Worm (Caenorhabditis elegans): ENCODE measurements around the gene snpc-1.1.
A peak's percentile ranks its signal among the peaks of the same experiment; 100 is the strongest.

snpc-1.1 gene

DNA sequence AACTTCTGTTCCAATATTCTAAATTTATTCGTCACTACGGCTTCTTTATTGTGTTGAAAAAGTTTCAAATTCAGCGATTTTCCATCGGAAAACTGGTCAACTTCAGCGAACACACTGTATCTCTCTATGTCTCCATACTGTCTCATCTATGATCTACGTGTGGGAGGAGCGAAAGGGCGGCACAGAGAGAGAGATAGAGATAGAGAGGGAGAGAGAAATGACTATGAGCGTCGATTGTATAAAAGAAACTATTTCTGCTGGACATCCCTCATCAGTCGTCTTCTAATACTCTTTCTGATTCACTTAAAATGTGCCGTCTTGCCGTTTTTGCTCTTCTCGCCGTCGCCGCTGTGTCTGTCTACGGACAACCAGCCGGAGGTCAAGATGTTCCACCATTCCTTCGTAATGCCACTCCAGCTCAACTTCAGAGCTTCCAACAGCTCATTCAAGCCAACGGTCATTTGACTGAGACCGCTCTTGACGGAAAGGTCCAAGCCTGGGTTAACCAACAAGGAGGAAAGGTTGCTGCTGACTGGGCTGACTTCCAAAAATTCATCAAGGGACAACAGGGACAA, 9.3 kb upstream of the snpc-1.1 start, which contains the start of gene srlf-1 (continued):
- TF ChIP-seq nhr-47 (tag; optimal IDR thresholded peaks at IDR 0.05) (peak; percentile 41), egl-27 (tag; optimal IDR thresholded peaks at IDR 0.05) (no peak), grh-1 (GFP tag; IDR thresholded peaks at IDR 0.05) (peak; percentile 48), dsc-1 (tag; optimal IDR thresholded peaks at IDR 0.05) (no peak), fkh-10 (GFP tag; optimal IDR thresholded peaks at IDR 0.05) (no peak), ztf-11 (tag; optimal IDR thresholded peaks at IDR 0.05) (no peak), C16A3.4 (tag; optimal IDR thresholded peaks at IDR 0.05) (no peak), unc-30 (tag; optimal IDR thresholded peaks at IDR 0.05) (no peak), mdl-1 (tag; optimal IDR thresholded peaks at IDR 0.05) (no peak), fos-1 (tag; optimal IDR thresholded peaks at IDR 0.05) (no peak), alr-1 (tag; optimal IDR thresholded peaks at IDR 0.05; ENCODE audit: borderline replicate concordance) (no peak)

- TF ChIP-seq ceh-88 (GFP tag; IDR thresholded peaks at IDR 0.05) = no peak
- TF ChIP-seq nhr-71 (tag; optimal IDR thresholded peaks at IDR 0.05) = peak; percentile 14
- TF ChIP-seq skn-1 (tag; optimal IDR thresholded peaks at IDR 0.05) = no peak
- TF ChIP-seq nhr-85 (tag) = peak; percentile 75
- TF ChIP-seq lin-14 (GFP tag; optimal IDR thresholded peaks at IDR 0.05) = peak; percentile 31
- TF ChIP-seq sup-37 (GFP tag; optimal IDR thresholded peaks at IDR 0.05) = no peak
- peak in 1 of 6 experiments; percentile 63 for TF ChIP-seq elt-3 (tag; optimal IDR thresholded peaks at IDR 0.05)
Measured at ce11 chrII:7789605-7790004, 8.5 kb upstream of the snpc-1.1 start.

DNA sequence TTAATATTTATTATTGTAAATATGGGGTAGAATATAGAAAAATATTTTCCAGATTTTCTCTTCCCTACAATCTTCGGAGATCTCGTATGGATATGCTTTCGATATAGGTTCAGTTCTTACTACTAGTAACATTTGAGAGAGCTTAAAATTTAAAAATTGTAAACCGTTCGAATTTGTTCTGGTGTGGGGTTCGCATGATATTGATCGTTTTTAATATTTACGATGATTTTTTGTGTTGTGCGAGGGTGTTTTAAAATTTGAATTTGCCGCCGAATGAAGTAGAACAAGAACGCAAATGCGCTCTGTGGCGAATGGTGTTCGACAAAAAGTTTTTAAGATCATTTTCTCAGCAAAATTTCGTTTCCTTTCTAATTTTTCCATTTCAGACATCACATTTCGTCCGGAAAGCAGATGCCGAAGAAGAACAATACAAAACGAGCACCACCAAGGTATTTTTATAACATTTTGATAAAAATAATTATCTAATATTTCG, 2.4 kb upstream of the snpc-1.1 start, which contains the start of gene skr-17:
TSS of gene skr-17 (plus strand) at position 51 of the 493 bp plus-strand sequence.
- TF ChIP-seq unc-86 (tag; optimal IDR thresholded peaks at IDR 0.05) (no peak), ceh-8 (GFP tag; optimal IDR thresholded peaks at IDR 0.05) (no peak), skn-1 (tag; optimal IDR thresholded peaks at IDR 0.05) (no peak), dpl-1 (GFP tag; optimal IDR thresholded peaks at IDR 0.05) (peak in 1 of 3 experiments; percentile 33), efl-1 (optimal IDR thresholded peaks at IDR 0.05) (peak; percentile 18 to 59), efl-1 (GFP tag; optimal IDR thresholded peaks at IDR 0.05 in 1 of 2) (peak in 1 of 2 experiments; percentile 23), lin-15B (tag; optimal IDR thresholded peaks at IDR 0.05) (no peak)

ce11 chrII:7778273-7778672, 2.8 kb downstream of the snpc-1.1 start:
- no peak for TF ChIP-seq lin-35 (GFP tag; optimal IDR thresholded peaks at IDR 0.05)
- peak; percentile 4 for TF ChIP-seq elt-2 (tag; optimal IDR thresholded peaks at IDR 0.05)

DNA sequence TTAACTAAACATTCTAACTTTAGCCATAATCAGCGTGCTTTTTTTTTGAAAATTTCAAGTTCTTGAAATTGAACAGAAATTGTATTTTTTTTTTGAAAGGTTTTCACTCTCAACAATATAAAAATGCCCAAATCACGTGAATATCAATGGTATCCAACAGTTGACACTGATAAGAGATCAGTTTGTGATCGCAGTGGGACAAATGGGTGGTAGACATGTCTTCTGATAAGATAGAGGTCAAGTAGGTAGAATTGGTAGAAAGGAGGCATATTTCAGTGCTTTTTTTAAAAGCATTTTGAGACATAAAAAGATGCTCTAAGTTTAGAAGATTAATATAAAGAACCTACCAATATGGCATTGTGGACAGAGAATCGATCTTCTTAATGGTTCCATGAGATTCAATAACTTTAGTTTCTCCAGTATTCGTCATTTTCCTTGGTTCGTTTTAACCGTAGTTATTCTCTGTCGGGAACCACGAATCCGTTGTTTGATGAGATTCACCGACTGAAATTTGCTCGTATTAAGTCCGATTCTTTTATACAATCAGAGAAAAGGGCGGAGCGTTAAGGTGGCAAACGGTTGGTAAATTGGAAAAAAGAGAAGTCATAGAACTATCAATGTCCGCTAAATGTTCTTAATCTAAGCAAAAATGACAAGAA, 3.7 kb downstream of the snpc-1.1 start, which contains the start of gene mthf-1:
TSS of gene mthf-1 (minus strand) at position 504 of the 659 bp plus-strand sequence.
- TF ChIP-seq dpl-1 (GFP tag; optimal IDR thresholded peaks at IDR 0.05) (peak in 1 of 3 experiments; percentile 17), ama-1 (optimal IDR thresholded peaks at IDR 0.05) (no peak), fkh-10 (GFP tag; optimal IDR thresholded peaks at IDR 0.05) (no peak), nhr-28 (tag; optimal IDR thresholded peaks at IDR 0.05) (no peak), ceh-63 (GFP tag; optimal IDR thresholded peaks at IDR 0.05) (no peak), nhr-20 (tag; optimal IDR thresholded peaks at IDR 0.05) (peak; percentile 41), pqm-1 (tag; optimal IDR thresholded peaks at IDR 0.05) (no peak), ceh-8 (GFP tag; optimal IDR thresholded peaks at IDR 0.05) (no peak), unc-30 (tag; optimal IDR thresholded peaks at IDR 0.05) (no peak), nhr-47 (tag; optimal IDR thresholded peaks at IDR 0.05) (no peak), alr-1 (tag; optimal IDR thresholded peaks at IDR 0.05; ENCODE audit: borderline replicate concordance) (no peak), efl-1 (optimal IDR thresholded peaks at IDR 0.05) (no peak), efl-1 (GFP tag; optimal IDR thresholded peaks at IDR 0.05 in 1 of 2) (peak in 1 of 2 experiments; percentile 6), lin-13 (GFP tag; optimal IDR thresholded peaks at IDR 0.05) (no peak), xbp-1 (tag; optimal IDR thresholded peaks at IDR 0.05) (no peak), lir-3 (tag; optimal IDR thresholded peaks at IDR 0.05; ENCODE audit: poor library complexity) (no peak), snu-23 (GFP tag; optimal IDR thresholded peaks at IDR 0.05) (peak; percentile 1), hpl-2 (GFP tag; optimal IDR thresholded peaks at IDR 0.05) (no peak), nhr-76 (tag; optimal IDR thresholded peaks at IDR 0.05) (no peak), lin-14 (GFP tag; optimal IDR thresholded peaks at IDR 0.05) (no peak), ztf-11 (tag; optimal IDR thresholded peaks at IDR 0.05) (no peak), nhr-71 (tag; optimal IDR thresholded peaks at IDR 0.05) (peak; percentile 47), grh-1 (GFP tag; IDR thresholded peaks at IDR 0.05) (no peak), nhr-19 (GFP tag; conservative IDR thresholded peaks at IDR 0.05) (peak; percentile 15; the same call in 1 of the 2 replicates), irx-1 (tag; optimal IDR thresholded peaks at IDR 0.05) (no peak), aha-1 (tag; optimal IDR thresholded peaks at IDR 0.05) (no peak), nhr-77 (tag; optimal IDR thresholded peaks at IDR 0.05) (no peak), tbx-2 (tag; optimal IDR thresholded peaks at IDR 0.05) (no peak)

Measured in whole organism, L1 larva.